Worm (Caenorhabditis elegans) whole organism, L4 larva: ENCODE results near the gene ttr-35.

Source experiments
- R02D3.7 ChIP-seq: fragments of 150-350 bp; sonication (generic microtip); optimal IDR thresholded peaks from 3 replicates; lab custom pipeline; 2014; ENCODE audit warnings: missing biosample characterization, missing genetic modification characterization
- Y105C5A.15 ChIP-seq: fragments of 200-800 bp; sonication (Bioruptor generic); IDR thresholded peaks from 2 replicates; pipeline ENCODE4 v1.3.6; 2022; ENCODE audit warnings: missing genetic modification characterization, missing compliant biosample characterization
- ZK546.5 ChIP-seq, 2 experiments: sonication (generic microtip); optimal IDR thresholded peaks; 2 replicates each; lab custom pipeline; 2017; ENCODE audit warnings: missing biosample characterization in 2 of 2, missing genetic modification characterization in 2 of 2
- aha-1 ChIP-seq: fragments of 150-350 bp; peaks from one replicate; lab custom pipeline; 2014; ENCODE audit warnings: missing biosample characterization, missing genetic modification characterization
- ceh-28 ChIP-seq: fragments of 150-350 bp; optimal IDR thresholded peaks from 2 replicates; lab custom pipeline; 2014; ENCODE audit warnings: missing biosample characterization, missing genetic modification reagents, missing genetic modification characterization
- ceh-82 ChIP-seq: sonication (generic microtip); optimal IDR thresholded peaks from 2 replicates; lab custom pipeline; 2017; ENCODE audit warnings: missing biosample characterization, missing genetic modification characterization
- daf-12 ChIP-seq: fragments of 150-350 bp; optimal IDR thresholded peaks from 2 replicates; lab custom pipeline; 2014; ENCODE audit warnings: missing biosample characterization, missing genetic modification reagents, missing genetic modification characterization
- daf-16 ChIP-seq, 3 experiments: sonication (generic microtip); optimal IDR thresholded peaks; 2 replicates each; lab custom pipeline; 2016 to 2017; ENCODE audit warnings: missing genetic modification characterization in 3 of 3, missing genetic modification reagents in 3 of 3, mild to moderate bottlenecking in 2 of 3, missing compliant biosample characterization in 2 of 3, missing biosample characterization in 1 of 3, moderate library complexity in 1 of 3
- dmd-6 ChIP-seq: fragments of 200-800 bp; sonication (Bioruptor generic); IDR thresholded peaks from 2 replicates; pipeline ENCODE4 v1.3.6; 2022; ENCODE audit warnings: missing genetic modification reagents, missing genetic modification characterization, missing compliant biosample characterization
- dpl-1 ChIP-seq: fragments of 150-350 bp; optimal IDR thresholded peaks from 2 replicates; lab custom pipeline; 2014; ENCODE audit warnings: missing biosample characterization, missing genetic modification reagents, missing genetic modification characterization
- dve-1 ChIP-seq: sonication (generic microtip); optimal IDR thresholded peaks from 2 replicates; lab custom pipeline; 2017; ENCODE audit warnings: antibody characterized with exemption, mild to moderate bottlenecking, missing genetic modification characterization, missing compliant biosample characterization; ENCODE audit not compliant: insufficient read depth
- gei-8 ChIP-seq: fragments of 200-800 bp; sonication (Bioruptor generic); optimal IDR thresholded peaks from 2 replicates; lab custom pipeline; 2018; ENCODE audit warnings: mild to moderate bottlenecking, missing genetic modification characterization, missing compliant biosample characterization
- hlh-30 ChIP-seq: sonication (generic microtip); optimal IDR thresholded peaks from 2 replicates; lab custom pipeline; 2017; ENCODE audit warnings: antibody characterized with exemption, mild to moderate bottlenecking, missing genetic modification characterization, missing compliant biosample characterization; ENCODE audit not compliant: insufficient read depth
- hmg-1.1 ChIP-seq: fragments of 200-800 bp; sonication (Bioruptor generic); IDR thresholded peaks from 2 replicates; pipeline ENCODE4 v1.3.6; 2022; ENCODE audit warnings: missing genetic modification reagents, missing genetic modification characterization, missing compliant biosample characterization
- lsy-2 ChIP-seq, 2 experiments: fragments of 150-350 bp in 1 of 2; sonication (generic microtip) in 1 of 2; optimal IDR thresholded peaks; 2 replicates each; lab custom pipeline; 2014 to 2017; ENCODE audit warnings: missing biosample characterization in 2 of 2, missing genetic modification characterization in 2 of 2
- mdl-1 ChIP-seq, 2 experiments: fragments of 150-350 bp in 1 of 2; sonication (generic microtip) in 1 of 2; optimal IDR thresholded peaks; 2 replicates each; lab custom pipeline; 2014 to 2017; ENCODE audit warnings: missing biosample characterization in 2 of 2, missing genetic modification characterization in 2 of 2
- mep-1 ChIP-seq: fragments of 150-350 bp; sonication (generic microtip); optimal IDR thresholded peaks from 3 replicates; lab custom pipeline; 2014; ENCODE audit warnings: missing biosample characterization, missing genetic modification characterization
- mes-2 ChIP-seq: sonication (generic microtip); optimal IDR thresholded peaks from 2 replicates; lab custom pipeline; 2016; ENCODE audit warnings: missing genotype, mild to moderate bottlenecking, missing genetic modification characterization, missing compliant biosample characterization; ENCODE audit not compliant: poor library complexity, severe bottlenecking
- mxl-3 ChIP-seq: fragments of 200-800 bp; sonication (Bioruptor generic); optimal IDR thresholded peaks from 2 replicates; lab custom pipeline; 2018; ENCODE audit warnings: mild to moderate bottlenecking, missing genetic modification characterization, missing compliant biosample characterization
- nhr-111 ChIP-seq: fragments of 200-800 bp; sonication (Bioruptor generic); optimal IDR thresholded peaks from 2 replicates; lab custom pipeline; 2018; ENCODE audit warnings: mild to moderate bottlenecking, missing genetic modification characterization, missing compliant biosample characterization
- nhr-42 ChIP-seq: fragments of 200-800 bp; sonication (Bioruptor generic); IDR thresholded peaks from 2 replicates; pipeline ENCODE4 v1.3.6; 2022; ENCODE audit warnings: missing genetic modification characterization, missing compliant biosample characterization
- nhr-77 ChIP-seq: fragments of 150-350 bp; optimal IDR thresholded peaks from 2 replicates; lab custom pipeline; 2014; ENCODE audit warnings: missing biosample characterization, missing genetic modification characterization
- pqm-1 ChIP-seq: sonication (generic microtip); optimal IDR thresholded peaks from 2 replicates; lab custom pipeline; 2017; ENCODE audit warnings: missing biosample characterization, missing genetic modification characterization
- rbr-2 ChIP-seq: sonication (generic microtip); optimal IDR thresholded peaks from 2 replicates; lab custom pipeline; 2016; ENCODE audit warnings: missing genotype, missing genetic modification characterization, missing compliant biosample characterization
- saeg-2 ChIP-seq: fragments of 200-800 bp; sonication (Bioruptor generic); IDR thresholded peaks from 2 replicates; pipeline ENCODE4 v1.3.6; 2022; ENCODE audit warnings: missing genetic modification reagents, missing genetic modification characterization, missing compliant biosample characterization
- set-16 ChIP-seq: fragments of 200-800 bp; sonication (Bioruptor generic); IDR thresholded peaks from 2 replicates; pipeline ENCODE4 v1.3.6; 2022; ENCODE audit warnings: missing genetic modification reagents, missing genetic modification characterization, missing compliant biosample characterization
- snpc-1.2 ChIP-seq: fragments of 200-800 bp; sonication (Bioruptor generic); IDR thresholded peaks from 2 replicates; pipeline ENCODE4 v1.3.6; 2022; ENCODE audit warnings: missing genetic modification reagents, missing genetic modification characterization, missing compliant biosample characterization
- snpc-4 ChIP-seq: fragments of 150-350 bp; optimal IDR thresholded peaks from 2 replicates; lab custom pipeline; 2014; ENCODE audit warnings: missing biosample characterization, missing genetic modification characterization
- spr-3 ChIP-seq: fragments of 200-800 bp; sonication (Bioruptor generic); optimal IDR thresholded peaks from 2 replicates; lab custom pipeline; 2018; ENCODE audit warnings: mild to moderate bottlenecking, missing genetic modification characterization, missing compliant biosample characterization
- tag-97 ChIP-seq: fragments of 200-800 bp; sonication (Bioruptor generic); IDR thresholded peaks from 2 replicates; pipeline ENCODE4 v1.3.6; 2022; ENCODE audit warnings: missing genetic modification characterization, missing compliant biosample characterization
- tra-1 ChIP-seq: fragments of 200-800 bp; sonication (Bioruptor generic); IDR thresholded peaks from 2 replicates; pipeline ENCODE4 v1.3.6; 2022; ENCODE audit warnings: missing genetic modification reagents, missing genetic modification characterization, missing compliant biosample characterization
- unc-39 ChIP-seq: sonication (generic microtip); optimal IDR thresholded peaks from 2 replicates; lab custom pipeline; 2017; ENCODE audit warnings: missing biosample characterization, missing genetic modification characterization
- unc-62 ChIP-seq, 3 experiments: fragments of 150-350 bp in 1 of 3; sonication (generic microtip); optimal IDR thresholded peaks in 2 of 3; peaks in 1 of 3; 1 replicate in 1 of 3; 2 replicates in 2 of 3; lab custom pipeline; 2014 to 2017; ENCODE audit warnings: missing biosample characterization in 3 of 3, missing genetic modification characterization in 3 of 3, missing genetic modification reagents in 3 of 3, missing genotype in 1 of 3
- vab-7 ChIP-seq: fragments of 200-800 bp; sonication (Bioruptor generic); IDR thresholded peaks from 2 replicates; pipeline ENCODE4 v1.3.6; 2022; ENCODE audit warnings: missing genetic modification reagents, missing genetic modification characterization, missing compliant biosample characterization
- ztf-7 ChIP-seq: fragments of 150-350 bp; optimal IDR thresholded peaks from 2 replicates; lab custom pipeline; 2014; ENCODE audit warnings: missing biosample characterization, missing genetic modification characterization

Gene ttr-35

DNA sequence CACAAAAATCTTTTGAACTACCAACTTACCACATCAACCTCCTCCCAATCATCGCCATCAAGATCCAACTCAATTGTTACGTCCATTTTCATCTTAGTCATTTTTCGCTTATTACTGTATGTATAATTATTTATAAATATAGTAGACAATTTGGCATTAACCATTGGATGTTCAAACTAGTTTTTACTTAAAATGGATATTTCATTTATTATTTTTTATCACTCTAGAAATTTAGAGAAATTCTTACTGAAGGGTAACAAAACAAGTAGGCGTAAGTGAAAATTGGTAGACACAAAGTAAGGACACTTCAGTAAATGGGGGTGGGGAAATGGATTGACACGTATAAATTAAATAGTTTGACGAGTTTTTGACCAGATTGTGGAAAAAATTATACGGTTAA lies 12.3 kb upstream of the ttr-35 start, which contains the start of gene actl-1:
TSS of gene actl-1 (minus strand) at position 101 of the 400 bp plus-strand sequence.
- TF ChIP-seq nhr-42 (GFP tag; lab: Robert Waterston, UW) (no peak), rbr-2 (no peak), snpc-4 (no peak), Y105C5A.15 (GFP tag; lab: Robert Waterston, UW) (no peak), tag-97 (GFP tag; lab: Robert Waterston, UW) (no peak), gei-8 (GFP tag; lab: Kevin White, UChicago) (no peak), nhr-111 (GFP tag; lab: Kevin White, UChicago) (no peak), dpl-1 (GFP tag; lab: Kevin White, UChicago) (no peak), spr-3 (GFP tag; lab: Kevin White, UChicago) (no peak), unc-39 (tag; lab: Kevin White, UChicago) (no peak)

DNA sequence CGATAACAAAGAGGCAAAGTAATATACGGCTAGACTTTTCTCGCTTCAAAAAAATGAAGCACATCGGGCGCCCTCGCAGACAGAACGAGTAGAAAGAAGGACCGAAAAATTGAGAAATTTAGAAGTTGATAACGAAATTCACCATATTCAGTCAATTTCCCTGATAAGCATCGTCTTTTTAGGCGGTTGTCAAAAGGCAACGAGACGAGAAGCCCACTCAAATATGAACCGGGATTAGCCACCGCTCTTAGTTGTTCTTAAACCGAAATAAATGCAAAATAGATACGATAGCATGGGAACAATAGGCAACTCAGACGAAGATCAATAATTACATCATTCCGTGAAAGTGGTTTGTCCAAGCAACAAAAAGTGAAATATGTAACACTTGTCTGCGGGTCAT lies 8.9 kb upstream of the ttr-35 start:
- no peak for TF ChIP-seq snpc-4
- no peak for TF ChIP-seq spr-3 (GFP tag; lab: Kevin White, UChicago)
- peak; percentile 57 for TF ChIP-seq dve-1
- no peak for TF ChIP-seq gei-8 (GFP tag; lab: Kevin White, UChicago)
- no peak for TF ChIP-seq daf-16 (GFP tag; optimal IDR thresholded peaks at IDR 0.05; lab: Kevin White, UChicago)
- peak; percentile 48 for TF ChIP-seq daf-16 (tag; optimal IDR thresholded peaks at IDR 0.05; lab: Kevin White, UChicago)
- TF ChIP-seq tra-1 (GFP tag; lab: Robert Waterston, UW), result no peak
- no peak for TF ChIP-seq mxl-3
- no peak for TF ChIP-seq R02D3.7 (tag; lab: Kevin White, UChicago)
- peak; percentile 15 for TF ChIP-seq ztf-7 (tag; lab: Kevin White, UChicago)
- peak; percentile 59 for TF ChIP-seq pqm-1
- TF ChIP-seq, all 104 proteins: peak for 4

DNA sequence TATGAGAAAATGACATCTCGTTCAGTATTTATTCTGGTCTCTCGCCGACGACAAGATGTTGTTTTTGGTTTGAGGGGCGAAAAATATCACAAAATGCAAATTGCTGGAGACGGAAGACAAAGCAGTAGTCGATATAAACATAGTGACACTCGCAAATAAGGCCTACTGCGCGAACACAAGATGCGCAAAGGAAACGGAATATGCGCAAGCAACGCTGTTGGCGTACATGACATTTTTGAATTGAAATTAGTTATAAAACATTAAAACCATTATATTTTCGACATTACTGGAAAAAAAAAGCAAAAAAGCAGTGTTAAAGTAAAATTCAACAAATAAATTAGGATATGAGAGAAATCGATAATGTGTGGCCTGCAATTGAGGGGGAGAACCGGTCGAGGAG lies 7.1 kb upstream of the ttr-35 start, which contains the start of gene cdf-1:
TSS of gene cdf-1 (minus strand) at position 136 of the 400 bp plus-strand sequence.
- TF ChIP-seq aha-1 (tag; lab: Kevin White, UChicago), result peak; percentile 40
- TF ChIP-seq hmg-1.1 (GFP tag; lab: Robert Waterston, UW), result 0 out of 2 replicates have a peak, but pooled peaks have one; percentile 28
- peak; percentile 48 for TF ChIP-seq mes-2 (tag; lab: Kevin White, UChicago)
- TF ChIP-seq vab-7 (GFP tag; lab: Robert Waterston, UW), result no peak
- TF ChIP-seq mep-1 (tag; lab: Kevin White, UChicago), result peak; percentile 5
- peak; percentile 9 for TF ChIP-seq ceh-28 (tag; lab: Kevin White, UChicago)
- peak; percentile 18 for TF ChIP-seq rbr-2
- TF ChIP-seq snpc-1.2 (GFP tag; lab: Robert Waterston, UW), result no peak
- peak; percentile 13 for TF ChIP-seq dpl-1 (GFP tag; lab: Kevin White, UChicago)
- peak in 1 of 2 experiments; percentile 32 for TF ChIP-seq lsy-2 (tag; optimal IDR thresholded peaks at IDR 0.05; lab: Kevin White, UChicago)

DNA sequence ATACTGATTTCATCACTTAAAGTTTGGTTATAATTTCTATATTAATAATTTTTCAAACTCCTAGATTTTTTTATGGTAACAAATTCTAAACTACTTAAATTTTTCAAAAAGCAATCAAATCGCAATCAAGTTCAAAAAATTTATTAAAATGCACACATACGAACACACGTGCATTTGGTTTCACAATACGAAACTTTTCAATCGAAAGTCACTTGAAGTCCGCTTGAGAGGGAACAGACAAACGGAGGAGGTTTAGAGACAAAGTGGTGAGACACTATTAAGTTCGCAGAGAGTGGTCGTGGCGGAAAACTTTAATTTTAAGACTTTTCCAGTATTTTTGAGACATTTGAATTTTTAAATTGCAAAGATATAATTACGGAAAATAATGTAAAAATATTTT lies 6.4 kb upstream of the ttr-35 start, which contains the start of gene glr-8:
TSS of gene glr-8 (plus strand) at position 319 of the 400 bp plus-strand sequence.
- TF ChIP-seq nhr-77 (tag; lab: Kevin White, UChicago), result no peak
- no peak for TF ChIP-seq hmg-1.1 (GFP tag; lab: Robert Waterston, UW)
- TF ChIP-seq unc-39 (tag; lab: Kevin White, UChicago), result no peak
- TF ChIP-seq ZK546.5 (tag; optimal IDR thresholded peaks at IDR 0.05; lab: Kevin White, UChicago), result no peak
- peak; percentile 54 for TF ChIP-seq aha-1 (tag; lab: Kevin White, UChicago)
- TF ChIP-seq dmd-6, result no peak
- no peak for TF ChIP-seq tag-97 (GFP tag; lab: Robert Waterston, UW)
- peak; percentile 55 for TF ChIP-seq hlh-30
- no peak for TF ChIP-seq set-16 (GFP tag; lab: Robert Waterston, UW)
- TF ChIP-seq saeg-2 (GFP tag; lab: Robert Waterston, UW), result no peak
- no peak for TF ChIP-seq daf-16 (GFP tag; optimal IDR thresholded peaks at IDR 0.05; lab: Kevin White, UChicago)
- peak; percentile 19 for TF ChIP-seq daf-16 (tag; optimal IDR thresholded peaks at IDR 0.05; lab: Kevin White, UChicago)
- no peak for TF ChIP-seq ceh-82 (tag; lab: Kevin White, UChicago)
- no peak for TF ChIP-seq spr-3 (GFP tag; lab: Kevin White, UChicago)
- peak in 1 of 2 experiments; percentile 2 for TF ChIP-seq unc-62 (GFP tag; optimal IDR thresholded peaks at IDR 0.05 in 1 of 2; lab: Kevin White, UChicago)
- TF ChIP-seq unc-62 (tag; optimal IDR thresholded peaks at IDR 0.05; lab: Kevin White, UChicago), result no peak
- TF ChIP-seq mdl-1 (tag; optimal IDR thresholded peaks at IDR 0.05; lab: Kevin White, UChicago), result peak in 1 of 2 experiments; percentile 5
- TF ChIP-seq daf-12 (tag; lab: Kevin White, UChicago), result no peak
- peak; percentile 35 for TF ChIP-seq dve-1
- TF ChIP-seq dpl-1 (GFP tag; lab: Kevin White, UChicago), result no peak
